Fruit fly (Drosophila melanogaster) whole organism, embryonic: Measurements from ENCODE around the gene CG14269.

ENCODE experiments used
- Bteb2 ChIP-seq: fragments of 200-800 bp; sonication (Bioruptor generic); optimal IDR thresholded peaks from 2 replicates; lab custom pipeline; 2016; ENCODE audit warnings: missing biosample characterization, missing genetic modification characterization
- CG1024 ChIP-seq: fragments of 200-800 bp; sonication (Bioruptor generic); IDR thresholded peaks from 2 replicates; pipeline ENCODE4 v1.3.6; 2022; ENCODE audit warnings: missing biosample characterization, missing genetic modification characterization
- CG15696 ChIP-seq: fragments of 200-800 bp; sonication (Bioruptor generic); optimal IDR thresholded peaks from 2 replicates; lab custom pipeline; 2019; ENCODE audit warnings: missing biosample characterization, mild to moderate bottlenecking, missing genetic modification characterization, moderate library complexity
- CG18599 ChIP-seq: fragments of 200-800 bp; sonication (Bioruptor generic); optimal IDR thresholded peaks from 3 replicates; lab custom pipeline; 2017; ENCODE audit warnings: missing biosample characterization, missing genetic modification characterization, mild to moderate bottlenecking, moderate library complexity, missing genetic modification reagents
- CG18619 ChIP-seq: fragments of 200-800 bp; sonication (Bioruptor generic); optimal IDR thresholded peaks from 3 replicates; lab custom pipeline; 2017; ENCODE audit warnings: missing biosample characterization, mild to moderate bottlenecking, missing genetic modification characterization
- CG30403 ChIP-seq: fragments of 200-800 bp; sonication (Bioruptor generic); optimal IDR thresholded peaks from 3 replicates; lab custom pipeline; 2016; ENCODE audit warnings: missing biosample characterization, missing genetic modification characterization
- CG32532 ChIP-seq: fragments of 200-800 bp; sonication (Bioruptor generic); IDR thresholded peaks from 2 replicates; pipeline ENCODE4 v1.3.6; 2022; ENCODE audit warnings: missing biosample characterization, missing genetic modification characterization
- CG34376 ChIP-seq: fragments of 200-800 bp; sonication (Bioruptor generic); optimal IDR thresholded peaks from 2 replicates; lab custom pipeline; 2018; ENCODE audit warnings: missing biosample characterization, mild to moderate bottlenecking, missing genetic modification characterization
- CG3726 ChIP-seq: fragments of 200-800 bp; sonication (Bioruptor generic); IDR thresholded peaks from 3 replicates; pipeline ENCODE4, ENCODE4 v1.3.6; 2022; ENCODE audit warnings: missing biosample characterization, missing genetic modification characterization
- CG42726 ChIP-seq: fragments of 200-800 bp; sonication (Bioruptor generic); IDR thresholded peaks from 2 replicates; pipeline ENCODE4 v1.3.6; 2022; ENCODE audit warnings: missing biosample characterization, missing genetic modification characterization; ENCODE audit not compliant: partially characterized antibody
- CG6254 ChIP-seq: fragments of 200-800 bp; sonication (Bioruptor generic); optimal IDR thresholded peaks from 3 replicates; lab custom pipeline; 2017; ENCODE audit warnings: mild to moderate bottlenecking, missing biosample characterization, missing genetic modification reagents, missing genetic modification characterization
- CG8089 ChIP-seq: fragments of 200-800 bp; sonication (Bioruptor generic); optimal IDR thresholded peaks from 3 replicates; lab custom pipeline; 2016; ENCODE audit warnings: missing biosample characterization, missing genetic modification characterization
- CG8290 ChIP-seq, 3 experiments: fragments of 200-800 bp; sonication (Bioruptor generic); optimal IDR thresholded peaks; 2 replicates each; lab custom pipeline; 2016 to 2019; ENCODE audit warnings: missing biosample characterization in 3 of 3, missing genetic modification characterization in 3 of 3, mild to moderate bottlenecking in 2 of 3, moderate library complexity in 1 of 3
- CG9727 ChIP-seq: fragments of 200-800 bp; sonication (Bioruptor generic); optimal IDR thresholded peaks from 3 replicates; lab custom pipeline; 2017; ENCODE audit warnings: missing biosample characterization, mild to moderate bottlenecking, missing genetic modification characterization
- CG9932 ChIP-seq: fragments of 200-800 bp; sonication (Bioruptor generic); IDR thresholded peaks from 2 replicates; pipeline ENCODE4 v1.3.6; 2022; ENCODE audit warnings: missing biosample characterization, missing genetic modification characterization
- Camta ChIP-seq: fragments of 200-800 bp; sonication (Bioruptor generic); optimal IDR thresholded peaks from 2 replicates; lab custom pipeline; 2016; ENCODE audit warnings: missing biosample characterization, missing genetic modification characterization
- Dip2 ChIP-seq: fragments of 200-800 bp; sonication (Bioruptor generic); IDR thresholded peaks from 2 replicates; pipeline ENCODE4 v1.3.6; 2022; ENCODE audit warnings: missing biosample characterization, missing genetic modification characterization
- HHEX ChIP-seq: fragments of 200-800 bp; sonication (Bioruptor generic); optimal IDR thresholded peaks from 3 replicates; lab custom pipeline; 2017; ENCODE audit warnings: missing biosample characterization, mild to moderate bottlenecking, missing genetic modification characterization, missing genetic modification reagents
- Hmr ChIP-seq: fragments of 200-800 bp; sonication (Bioruptor generic); optimal IDR thresholded peaks from 3 replicates; lab custom pipeline; 2017; ENCODE audit warnings: mild to moderate bottlenecking, missing biosample characterization, missing genetic modification reagents, missing genetic modification characterization
- Mad ChIP-seq: fragments of 200-800 bp; sonication (Bioruptor generic); optimal IDR thresholded peaks from 2 replicates; lab custom pipeline; 2016; ENCODE audit warnings: missing biosample characterization, missing genetic modification characterization
- Med ChIP-seq: fragments of 200-800 bp; sonication (Bioruptor generic); peaks from one replicate; lab custom pipeline; 2016; ENCODE audit warnings: missing biosample characterization, missing genetic modification characterization, mild to moderate bottlenecking, inconsistent platforms, moderate library complexity
- Meics ChIP-seq: fragments of 200-800 bp; sonication (Bioruptor generic); optimal IDR thresholded peaks from 2 replicates; lab custom pipeline; 2017; ENCODE audit warnings: missing biosample characterization, mild to moderate bottlenecking, missing genetic modification characterization
- Nf-YA ChIP-seq: fragments of 200-800 bp; sonication (Bioruptor generic); IDR thresholded peaks from 2 replicates; pipeline ENCODE4 v1.3.6; 2022; ENCODE audit warnings: missing biosample characterization, missing genetic modification characterization
- Tbp ChIP-seq: fragments of >200 bp; optimal IDR thresholded peaks from 2 replicates; lab custom pipeline; 2018; ENCODE audit warnings: missing biosample characterization, missing genetic modification characterization
- Xbp1 ChIP-seq: fragments of 200-800 bp; sonication (Bioruptor generic); optimal IDR thresholded peaks from 3 replicates; lab custom pipeline; 2016; ENCODE audit warnings: missing biosample characterization, mild to moderate bottlenecking, missing genetic modification characterization
- chm ChIP-seq: fragments of 200-800 bp; sonication (Bioruptor generic); IDR thresholded peaks from 2 replicates; pipeline ENCODE4 v1.3.6; 2022; ENCODE audit warnings: missing biosample characterization, missing genetic modification characterization
- crp ChIP-seq, 2 experiments: fragments of 200-800 bp; sonication (Bioruptor generic); optimal IDR thresholded peaks; 2 replicates in 1 of 2; 3 replicates in 1 of 2; lab custom pipeline; 2017; ENCODE audit warnings: missing biosample characterization in 2 of 2, missing genetic modification characterization in 2 of 2, mild to moderate bottlenecking in 1 of 2, moderate library complexity in 1 of 2
- cwo ChIP-seq: fragments of 200-800 bp; sonication (Bioruptor generic); optimal IDR thresholded peaks from 3 replicates; lab custom pipeline; 2017; ENCODE audit warnings: missing biosample characterization, missing genetic modification characterization, mild to moderate bottlenecking, moderate library complexity, missing genetic modification reagents
- exex ChIP-seq: fragments of 200-800 bp; sonication (Bioruptor generic); optimal IDR thresholded peaks from 4 replicates; lab custom pipeline; 2018; ENCODE audit warnings: missing biosample characterization, mild to moderate bottlenecking, missing genetic modification characterization, moderate library complexity
- fd64A ChIP-seq: fragments of 200-800 bp; sonication (Bioruptor generic); optimal IDR thresholded peaks from 3 replicates; lab custom pipeline; 2018; ENCODE audit warnings: missing biosample characterization, mild to moderate bottlenecking, missing genetic modification characterization
- gem ChIP-seq: fragments of 200-800 bp; sonication (Bioruptor generic); optimal IDR thresholded peaks from 2 replicates; lab custom pipeline; 2019; ENCODE audit warnings: missing biosample characterization, mild to moderate bottlenecking, missing genetic modification characterization, moderate library complexity
- grn ChIP-seq: fragments of 200-800 bp; sonication (Bioruptor generic); optimal IDR thresholded peaks from 3 replicates; lab custom pipeline; 2017; ENCODE audit warnings: missing biosample characterization, missing genetic modification characterization
- mirr ChIP-seq: fragments of 200-800 bp; sonication (Bioruptor generic); optimal IDR thresholded peaks from 3 replicates; lab custom pipeline; 2018; ENCODE audit warnings: missing biosample characterization, mild to moderate bottlenecking, missing genetic modification characterization
- pfk ChIP-seq: fragments of 200-800 bp; sonication (Bioruptor generic); optimal IDR thresholded peaks from 2 replicates; lab custom pipeline; 2018; ENCODE audit warnings: missing biosample characterization, mild to moderate bottlenecking, missing genetic modification characterization, moderate library complexity
- pita ChIP-seq: fragments of 200-800 bp; sonication (Bioruptor generic); optimal IDR thresholded peaks from 2 replicates; lab custom pipeline; 2017; ENCODE audit warnings: missing biosample characterization, mild to moderate bottlenecking, missing genetic modification characterization
- salm ChIP-seq: fragments of 200-800 bp; sonication (Bioruptor generic); optimal IDR thresholded peaks from 2 replicates; lab custom pipeline; 2018; ENCODE audit warnings: missing biosample characterization, mild to moderate bottlenecking, missing genetic modification characterization
- sd ChIP-seq: fragments of 200-800 bp; sonication (Bioruptor generic); optimal IDR thresholded peaks from 3 replicates; lab custom pipeline; 2018; ENCODE audit warnings: missing biosample characterization, mild to moderate bottlenecking, missing genetic modification characterization, moderate library complexity
- sens-2 ChIP-seq: fragments of 200-800 bp; sonication (Bioruptor generic); IDR thresholded peaks from 2 replicates; pipeline ENCODE4 v1.3.6; 2022; ENCODE audit warnings: missing biosample characterization, missing genetic modification characterization
- sqz ChIP-seq: fragments of 200-800 bp; sonication (Bioruptor generic); optimal IDR thresholded peaks from 3 replicates; lab custom pipeline; 2018; ENCODE audit warnings: missing biosample characterization, mild to moderate bottlenecking, missing genetic modification characterization
- ssp ChIP-seq: fragments of 200-800 bp; sonication (Bioruptor generic); IDR thresholded peaks from 2 replicates; pipeline ENCODE4 v1.3.6; 2022; ENCODE audit warnings: missing biosample characterization, missing genetic modification characterization
- sug ChIP-seq: fragments of 200-800 bp; optimal IDR thresholded peaks from 2 replicates; lab custom pipeline; 2019; ENCODE audit warnings: missing biosample characterization, mild to moderate bottlenecking, missing genetic modification characterization, moderate library complexity
- zf30C ChIP-seq: fragments of 200-800 bp; sonication (Bioruptor generic); optimal IDR thresholded peaks from 3 replicates; lab custom pipeline; 2018; ENCODE audit warnings: missing biosample characterization, mild to moderate bottlenecking, missing genetic modification characterization

Gene CG14269

DNA sequence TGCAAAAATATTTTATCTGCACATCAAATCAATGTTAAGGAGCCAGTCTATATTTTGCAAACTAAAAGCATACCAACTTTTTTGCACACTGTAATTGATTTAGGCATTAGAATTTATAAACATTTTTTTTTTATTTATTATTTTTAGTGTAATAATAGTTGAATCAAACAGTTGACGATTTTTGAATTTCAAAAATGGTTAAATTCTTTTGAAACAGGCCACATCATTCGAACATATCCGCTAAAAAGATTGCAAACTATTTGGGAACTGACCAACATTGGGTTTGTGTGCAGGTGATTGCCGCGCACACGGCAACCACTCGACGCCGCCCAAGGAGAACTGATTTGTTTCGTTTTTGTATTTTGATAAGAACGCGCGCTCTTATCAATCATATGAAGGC, 9.2 kb upstream of the CG14269 start (continued):
- TF ChIP-seq Tbp (GFP tag; lab: Kevin White, UChicago) (no peak), pfk (GFP tag; lab: Kevin White, UChicago) (no peak), sug (tag; lab: Kevin White, UChicago) (peak; percentile 77), Hmr (peak; percentile 41), CG9727 (GFP tag; lab: Kevin White, UChicago) (no peak), CG9932 (0 out of 2 replicates have a peak, but pooled peaks have one; percentile 24), Med (no peak), Meics (peak; percentile 14), CG8089 (GFP tag; lab: Kevin White, UChicago) (no peak), Camta (GFP tag; lab: Kevin White, UChicago) (no peak), sens-2 (no peak), CG6254 (GFP tag; lab: Kevin White, UChicago) (no peak), CG18619 (GFP tag; lab: Kevin White, UChicago) (no peak), gem (tag; lab: Kevin White, UChicago) (peak; percentile 8), crp (GFP tag; optimal IDR thresholded peaks at IDR 0.05; lab: Kevin White, UChicago) (no peak), CG8290 (GFP tag; optimal IDR thresholded peaks at IDR 0.05; lab: Kevin White, UChicago) (no peak), CG8290 (tag; optimal IDR thresholded peaks at IDR 0.05; lab: Kevin White, UChicago) (no peak), CG15696 (no peak), CG32532 (GFP tag; lab: Robert Waterston, UW) (0 out of 2 replicates have a peak, but pooled peaks have one; percentile 34), Nf-YA (GFP tag; lab: Robert Waterston, UW) (no peak), Bteb2 (GFP tag; lab: Kevin White, UChicago) (no peak), sd (tag; lab: Kevin White, UChicago) (peak; percentile 44)

DNA sequence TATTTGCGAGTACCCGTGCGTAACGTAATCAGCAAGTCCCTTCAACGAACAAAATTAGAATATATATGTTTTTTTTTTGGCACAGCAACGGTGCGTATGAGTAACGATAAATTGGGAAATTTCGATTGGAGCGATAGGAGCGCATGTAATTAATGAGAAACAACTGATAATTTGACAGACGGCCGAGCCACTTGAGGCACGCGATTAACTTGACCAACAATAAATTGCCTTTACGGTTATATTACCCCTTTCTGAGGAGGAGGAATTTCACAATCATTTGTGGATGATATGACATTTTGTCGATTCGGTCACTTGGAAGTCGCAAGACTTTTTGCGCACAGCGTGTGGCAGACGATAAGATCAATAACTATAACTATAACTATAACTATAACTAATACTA, 8.3 kb upstream of the CG14269 start:
- no peak for TF ChIP-seq ssp
- TF ChIP-seq mirr (GFP tag; lab: Kevin White, UChicago), result peak; percentile 69
- TF ChIP-seq sqz (GFP tag; lab: Kevin White, UChicago), result no peak
- no peak for TF ChIP-seq Xbp1
- peak; percentile 58 for TF ChIP-seq sug (tag; lab: Kevin White, UChicago)
- no peak for TF ChIP-seq fd64A (GFP tag; lab: Kevin White, UChicago)
- no peak for TF ChIP-seq zf30C
- peak; percentile 85 for TF ChIP-seq cwo
- no peak for TF ChIP-seq HHEX
- TF ChIP-seq CG42726, result no peak
- TF ChIP-seq chm (GFP tag; lab: Robert Waterston, UW), result no peak
- no peak for TF ChIP-seq Bteb2 (GFP tag; lab: Kevin White, UChicago)
- TF ChIP-seq salm (tag; lab: Kevin White, UChicago), result no peak
- no peak for TF ChIP-seq Dip2 (GFP tag; lab: Robert Waterston, UW)
- TF ChIP-seq CG3726 (GFP tag; lab: Robert Waterston, UW), result no peak
- peak; percentile 12 for TF ChIP-seq CG18599 (GFP tag; lab: Kevin White, UChicago)
- TF ChIP-seq CG34376 (GFP tag; lab: Kevin White, UChicago), result peak; percentile 40
- TF ChIP-seq Mad (GFP tag; lab: Kevin White, UChicago), result no peak
- TF ChIP-seq CG1024 (GFP tag; lab: Robert Waterston, UW), result no peak
- peak; percentile 32 for TF ChIP-seq Med
- TF ChIP-seq exex (tag; lab: Kevin White, UChicago), result peak; percentile 95
- no peak for TF ChIP-seq CG30403 (GFP tag; lab: Kevin White, UChicago)
- no peak for TF ChIP-seq pita (GFP tag; lab: Kevin White, UChicago)
- peak; percentile 49 for TF ChIP-seq sd (tag; lab: Kevin White, UChicago)
- TF ChIP-seq grn (GFP tag; lab: Kevin White, UChicago), result peak; percentile 55
